Fruit fly (Drosophila melanogaster) whole organism, larva: ENCODE data around the gene hid.

Experiments used
- noc ChIP-seq: fragments of 200-800 bp; sonication (Bioruptor generic); optimal IDR thresholded peaks from 3 replicates; lab custom pipeline; 2019; ENCODE audit warnings: missing biosample characterization, mild to moderate bottlenecking, missing genetic modification characterization, moderate library complexity

Gene hid

DNA sequence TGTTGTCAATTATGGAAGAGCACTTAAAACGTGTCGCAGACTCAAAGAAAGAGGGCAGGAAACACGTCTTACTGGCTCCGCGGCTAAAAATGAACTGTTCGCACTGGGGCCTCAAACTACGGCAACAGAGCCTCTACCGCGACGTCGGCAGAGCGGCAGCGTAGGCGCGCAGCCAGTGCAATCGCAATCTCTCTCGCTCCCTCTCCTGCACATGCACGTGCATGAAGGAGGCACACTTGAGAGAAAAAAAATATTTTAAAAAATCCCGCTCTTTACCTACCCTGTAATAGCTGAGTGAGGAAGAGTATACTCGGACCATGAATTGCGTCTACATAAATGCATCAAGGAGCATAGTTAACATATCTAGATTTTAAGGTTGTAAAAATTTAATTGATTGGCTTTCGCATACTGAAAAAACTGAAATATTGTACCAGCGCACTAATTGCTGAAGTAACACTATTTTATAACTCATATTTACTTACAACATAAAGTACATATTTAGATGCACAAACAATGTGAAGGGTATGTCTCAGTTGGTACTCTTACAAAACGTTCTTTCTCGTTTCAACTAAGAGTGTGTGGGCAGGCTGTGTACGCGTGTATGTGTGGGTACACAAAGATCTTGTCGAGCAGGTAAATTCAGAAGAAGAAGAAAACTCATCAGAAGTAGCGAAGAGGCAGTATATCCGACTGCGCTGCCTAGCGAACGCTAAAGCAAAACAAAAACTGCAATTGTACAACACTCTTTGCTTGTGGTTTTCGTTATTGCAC lies at the start of gene hid:
Gene hid (minus strand): TSS at position 100 of the 771 bp plus-strand sequence.
- TF ChIP-seq noc (tag; lab: Kevin White, UChicago), result peak; percentile 54

- TF ChIP-seq noc (tag; lab: Kevin White, UChicago), result no peak
These were observed 48.9 kb upstream of the hid start for dm6 chr3L:18234209-18234849.

dm6 chr3L:18232984-18233738 lies 47.7 kb upstream of the hid start:
- TF ChIP-seq noc (tag; lab: Kevin White, UChicago), result no peak

dm6 chr3L:18231927-18232721 lies 46.7 kb upstream of the hid start:
- no peak for TF ChIP-seq noc (tag; lab: Kevin White, UChicago)

dm6 chr3L:18231024-18231814 lies 45.8 kb upstream of the hid start:
- TF ChIP-seq noc (tag; lab: Kevin White, UChicago), result no peak

DNA sequence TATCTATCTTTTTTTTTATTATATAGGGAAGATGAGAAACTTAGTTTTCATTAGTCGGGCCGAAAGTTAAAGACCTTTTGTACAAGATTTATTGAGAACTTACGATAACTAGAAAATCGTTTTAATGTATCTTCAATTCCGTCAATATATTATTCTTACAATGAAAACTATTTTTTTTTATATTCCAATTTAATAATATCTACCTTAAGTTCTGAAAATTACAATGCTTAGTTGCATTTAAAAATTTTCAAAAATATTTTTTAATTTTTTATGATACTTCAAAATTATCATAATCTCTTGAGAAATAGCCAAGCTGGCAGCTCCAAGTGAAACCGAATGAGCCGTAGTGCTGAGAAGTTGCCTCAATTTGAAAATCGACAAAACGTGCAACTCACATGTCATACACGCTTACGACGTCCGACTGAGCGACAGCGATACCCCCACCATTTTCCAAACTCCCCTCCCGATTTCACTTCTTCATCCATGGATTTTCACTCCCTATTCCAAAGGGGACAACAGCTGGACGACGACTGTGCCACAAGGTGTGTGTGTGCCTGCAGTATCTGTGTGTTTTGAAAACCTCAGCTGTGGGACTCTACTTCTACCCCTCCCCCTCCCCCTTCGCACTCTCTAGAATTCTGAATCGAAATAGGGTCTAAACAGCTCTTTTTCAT lies 43.6 kb upstream of the hid start:
- TF ChIP-seq noc (tag; lab: Kevin White, UChicago), result no peak

DNA sequence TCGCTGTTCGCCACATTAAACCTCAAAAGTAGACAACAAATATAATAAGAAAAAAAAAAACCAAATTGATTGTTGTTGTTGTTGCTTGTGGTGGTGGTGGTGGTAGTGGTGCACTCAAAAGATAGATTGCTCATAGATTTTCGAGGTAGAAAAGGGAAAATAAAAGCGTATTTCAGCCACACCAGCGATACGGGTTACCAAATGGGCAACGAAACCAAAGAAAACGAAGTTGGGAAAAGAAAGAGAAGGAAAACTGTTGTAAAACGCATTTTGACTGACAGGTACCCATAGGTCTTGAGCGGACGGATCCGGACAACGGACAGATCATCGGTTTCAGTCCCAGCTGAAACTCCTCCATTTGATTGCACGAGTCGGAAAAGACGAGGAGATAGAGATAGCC lies 43.1 kb upstream of the hid start:
- TF ChIP-seq noc (tag; lab: Kevin White, UChicago), result no peak

dm6 chr3L:18227411-18227716 lies 41.9 kb upstream of the hid start:
- TF ChIP-seq noc (tag; lab: Kevin White, UChicago), result no peak

DNA sequence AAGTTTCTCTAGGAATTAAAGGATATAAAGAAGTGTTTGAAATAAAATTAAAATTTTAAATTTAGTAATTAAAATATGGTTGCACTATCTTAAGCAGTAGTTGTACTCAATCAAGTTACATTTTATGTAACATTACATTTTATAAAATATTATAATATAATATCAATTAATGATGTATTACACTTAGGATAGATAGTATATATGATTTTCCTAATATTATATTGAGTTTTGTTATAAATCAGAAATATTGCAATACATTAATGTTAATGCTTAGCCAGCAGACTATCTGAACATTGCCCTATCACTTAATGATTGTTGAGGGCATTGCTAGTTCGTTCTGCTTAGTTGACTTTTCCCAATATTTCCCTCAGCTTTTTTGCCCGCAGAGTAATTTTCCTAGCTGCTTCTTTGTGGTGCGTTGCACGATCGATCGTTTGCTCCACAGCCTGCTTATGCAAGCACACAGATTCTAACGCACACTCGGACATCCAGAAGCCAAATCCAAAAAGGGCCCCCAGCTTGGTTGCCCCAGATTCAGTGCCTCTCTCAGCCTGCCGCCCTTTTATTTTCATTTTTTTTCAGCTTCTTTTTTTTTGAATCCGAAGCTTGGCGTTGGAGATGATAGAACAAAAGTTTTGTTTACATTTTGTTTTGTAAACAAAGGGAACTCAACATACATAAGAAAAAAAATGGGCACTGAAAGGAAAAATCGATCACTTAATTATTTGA lies 41.4 kb upstream of the hid start:
- no peak for TF ChIP-seq noc (tag; lab: Kevin White, UChicago)

dm6 chr3L:18225446-18226380 lies 40.3 kb upstream of the hid start:
- TF ChIP-seq noc (tag; lab: Kevin White, UChicago), result no peak

DNA sequence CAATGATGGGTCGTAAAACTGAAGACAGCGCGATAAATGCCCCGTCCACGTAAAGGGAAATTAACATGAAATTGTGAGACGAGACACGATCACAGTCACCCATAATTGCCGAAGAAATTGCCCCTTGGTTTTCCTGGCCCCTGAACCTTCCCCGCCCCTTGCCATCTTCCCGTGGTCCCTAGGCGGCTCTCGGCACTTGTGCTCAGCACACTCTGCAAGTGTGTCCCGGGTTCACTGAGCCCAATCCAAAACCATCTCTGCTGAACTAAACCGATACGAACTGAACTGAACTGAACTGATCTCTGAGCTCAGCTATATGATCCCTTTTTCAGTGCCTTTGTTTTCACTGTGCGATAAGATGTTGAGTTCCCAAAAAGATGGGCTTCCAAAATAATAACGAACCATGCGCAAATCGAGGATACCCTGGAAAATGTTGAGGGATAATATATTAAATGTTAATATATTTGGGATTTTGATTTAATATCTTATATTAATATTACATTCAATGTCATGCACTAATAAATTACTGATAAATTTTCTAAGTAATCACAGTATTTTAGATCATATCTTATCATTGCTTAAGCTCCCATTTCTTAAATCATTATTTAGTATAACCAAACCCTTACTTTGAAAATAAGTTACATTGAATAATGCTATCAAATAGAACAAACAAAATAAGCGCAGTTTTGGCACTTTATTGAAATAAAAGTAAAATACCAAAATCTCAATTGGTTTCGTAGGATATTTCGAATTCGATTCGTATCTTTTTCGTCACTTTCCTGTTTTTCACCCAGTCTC lies 39.4 kb upstream of the hid start:
- TF ChIP-seq noc (tag; lab: Kevin White, UChicago), result no peak

dm6 chr3L:18223437-18223836 lies 38.0 kb upstream of the hid start:
- TF ChIP-seq noc (tag; lab: Kevin White, UChicago), result no peak
